Worm (Caenorhabditis elegans) whole organism, midembryonic: Measurements from ENCODE around the gene F59G1.4.

Experiments used
- T22C8.4 ChIP-seq: fragments of 200-800 bp; sonication (Bioruptor generic); IDR thresholded peaks from 2 replicates; pipeline ENCODE4 v1.3.6; 2022; ENCODE audit warnings: missing genetic modification characterization, missing compliant biosample characterization
- cog-1 ChIP-seq: sonication (generic microtip); optimal IDR thresholded peaks from 2 replicates; lab custom pipeline; 2016; ENCODE audit warnings: missing genetic modification characterization, missing compliant biosample characterization
- flt-1 ChIP-seq: fragments of 200-800 bp; sonication (Bioruptor generic); IDR thresholded peaks from 2 replicates; pipeline ENCODE4 v1.3.6; 2022; ENCODE audit warnings: missing genetic modification characterization, missing compliant biosample characterization
- klf-2 ChIP-seq: fragments of 200-800 bp; sonication (Bioruptor generic); conservative IDR thresholded peaks from 2 replicates; pipeline ENCODE4 v1.3.6; 2022; ENCODE audit warnings: missing genetic modification reagents, missing genetic modification characterization, missing compliant biosample characterization
- med-1 ChIP-seq: sonication (generic microtip); optimal IDR thresholded peaks from 2 replicates; lab custom pipeline; 2017; ENCODE audit warnings: missing genetic modification characterization, mild to moderate bottlenecking, missing compliant biosample characterization, antibody characterized with exemption, missing genetic modification reagents; ENCODE audit not compliant: insufficient read depth
- ref-1 ChIP-seq: fragments of 200-800 bp; sonication (Bioruptor generic); conservative IDR thresholded peaks from 2 replicates; pipeline ENCODE4 v1.3.6; 2022; ENCODE audit warnings: missing genetic modification reagents, missing genetic modification characterization, missing compliant biosample characterization
- tab-1 ChIP-seq: fragments of 200-800 bp; sonication (Bioruptor generic); IDR thresholded peaks from 2 replicates; pipeline ENCODE4 v1.3.6; 2022; ENCODE audit warnings: missing genetic modification characterization, missing compliant biosample characterization
- ztf-23 ChIP-seq: fragments of 200-800 bp; sonication (Bioruptor generic); IDR thresholded peaks from 2 replicates; pipeline ENCODE4 v1.3.6; 2022; ENCODE audit warnings: missing genetic modification reagents, missing genetic modification characterization, missing compliant biosample characterization
- ztf-29 ChIP-seq: fragments of 200-800 bp; sonication (Bioruptor generic); IDR thresholded peaks from 2 replicates; pipeline ENCODE4 v1.3.6; 2022; ENCODE audit warnings: missing genetic modification reagents, missing genetic modification characterization, missing compliant biosample characterization

The F59G1.4 gene

ce11 chrII:5885966-5886621, 9.9 kb upstream of the F59G1.4 start:
- TF ChIP-seq cog-1 (tag; lab: Kevin White, UChicago) (no peak), ztf-23 (GFP tag; lab: Robert Waterston, UW) (no peak), T22C8.4 (GFP tag; lab: Robert Waterston, UW) (no peak), med-1 (GFP tag; lab: Kevin White, UChicago) (no peak), ztf-29 (no peak), flt-1 (no peak), klf-2 (no peak), tab-1 (GFP tag; lab: Robert Waterston, UW) (no peak), ref-1 (GFP tag; lab: Robert Waterston, UW) (no peak)

- TF ChIP-seq cog-1 (tag; lab: Kevin White, UChicago): no peak
- TF ChIP-seq T22C8.4 (GFP tag; lab: Robert Waterston, UW): no peak
Observed at ce11 chrII:5889417-5890139, 6.4 kb upstream of the F59G1.4 start.

- no peak for TF ChIP-seq tab-1 (GFP tag; lab: Robert Waterston, UW)
- TF ChIP-seq ztf-23 (GFP tag; lab: Robert Waterston, UW): no peak
- TF ChIP-seq cog-1 (tag; lab: Kevin White, UChicago): no peak
- no peak for TF ChIP-seq flt-1
- TF ChIP-seq T22C8.4 (GFP tag; lab: Robert Waterston, UW): no peak
- no peak for TF ChIP-seq klf-2
- TF ChIP-seq ztf-29: no peak
- no peak for TF ChIP-seq med-1 (GFP tag; lab: Kevin White, UChicago)
- no peak for TF ChIP-seq ref-1 (GFP tag; lab: Robert Waterston, UW)
Observed at ce11 chrII:5892813-5893212, 3.2 kb upstream of the F59G1.4 start.

DNA sequence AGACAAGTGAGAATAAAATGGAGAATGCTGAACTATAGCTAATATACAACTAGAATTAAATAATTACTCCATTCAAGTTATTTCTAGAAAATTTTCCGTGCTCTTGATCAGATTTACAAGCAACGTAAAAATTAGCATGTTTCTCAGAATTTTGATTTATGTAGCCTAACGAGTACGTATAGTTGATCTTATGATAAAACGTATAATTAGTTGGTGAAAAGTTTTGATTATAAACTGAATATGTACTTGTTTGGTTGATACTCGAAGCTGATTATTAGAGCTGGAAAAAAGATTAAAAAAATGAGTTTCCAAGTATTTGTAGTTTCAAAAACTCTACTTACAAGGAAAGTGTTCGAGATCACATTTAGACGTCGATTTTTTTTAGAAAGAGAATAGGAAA, 542 bp downstream of the F59G1.4 start:
- TF ChIP-seq cog-1 (tag; lab: Kevin White, UChicago): no peak
- no peak for TF ChIP-seq klf-2
- no peak for TF ChIP-seq T22C8.4 (GFP tag; lab: Robert Waterston, UW)
- TF ChIP-seq ztf-29: no peak
- no peak for TF ChIP-seq flt-1
- TF ChIP-seq ref-1 (GFP tag; lab: Robert Waterston, UW): no peak
- TF ChIP-seq tab-1 (GFP tag; lab: Robert Waterston, UW): no peak
- TF ChIP-seq ztf-23 (GFP tag; lab: Robert Waterston, UW): no peak
- no peak for TF ChIP-seq med-1 (GFP tag; lab: Kevin White, UChicago)

- TF ChIP-seq tab-1 (GFP tag; lab: Robert Waterston, UW) (no peak), flt-1 (no peak), T22C8.4 (GFP tag; lab: Robert Waterston, UW) (no peak), ztf-29 (no peak), klf-2 (no peak), cog-1 (tag; lab: Kevin White, UChicago) (no peak), med-1 (GFP tag; lab: Kevin White, UChicago) (no peak), ztf-23 (GFP tag; lab: Robert Waterston, UW) (no peak), ref-1 (GFP tag; lab: Robert Waterston, UW) (no peak)
Observed at ce11 chrII:5899080-5899479, 3.1 kb downstream of the F59G1.4 start.

ce11 chrII:5899865-5900486, 4.0 kb downstream of the F59G1.4 start:
- TF ChIP-seq ztf-23 (GFP tag; lab: Robert Waterston, UW) (no peak), klf-2 (no peak), flt-1 (no peak), cog-1 (tag; lab: Kevin White, UChicago) (no peak), ref-1 (GFP tag; lab: Robert Waterston, UW) (no peak), ztf-29 (no peak), med-1 (GFP tag; lab: Kevin White, UChicago) (no peak)

DNA sequence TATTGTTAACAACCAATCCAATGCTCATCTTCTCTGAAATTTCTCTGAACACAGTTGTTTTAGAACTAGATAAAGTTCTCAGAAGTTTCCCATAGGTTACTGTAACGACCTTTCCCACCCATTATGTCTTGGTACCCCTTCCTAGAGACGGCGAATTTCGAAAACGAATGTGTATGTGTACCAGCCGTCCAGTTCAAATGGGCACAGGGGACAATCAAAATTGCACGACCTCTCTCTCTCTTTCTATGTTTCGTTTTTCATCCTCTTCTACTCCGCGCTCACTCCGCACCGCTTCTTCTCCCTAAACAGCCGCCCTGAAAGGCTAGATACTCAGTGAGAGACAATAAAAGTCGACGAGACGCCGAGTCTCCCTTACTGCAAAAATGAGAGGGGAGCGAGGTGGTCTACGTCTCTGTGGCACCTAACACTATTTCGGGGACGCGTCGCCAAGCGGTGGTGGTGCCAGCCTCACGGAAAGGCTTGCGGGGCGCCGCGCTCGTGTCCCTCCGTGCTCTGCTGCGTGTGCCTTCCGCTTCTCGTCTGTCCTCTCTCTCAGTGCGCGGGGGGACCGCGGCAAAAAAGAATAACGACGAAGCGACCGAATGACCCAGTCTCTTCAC, 5.5 kb downstream of the F59G1.4 start:
- TF ChIP-seq flt-1 (no peak), ztf-23 (GFP tag; lab: Robert Waterston, UW) (no peak), tab-1 (GFP tag; lab: Robert Waterston, UW) (no peak), T22C8.4 (GFP tag; lab: Robert Waterston, UW) (no peak), cog-1 (tag; lab: Kevin White, UChicago) (no peak), ref-1 (GFP tag; lab: Robert Waterston, UW) (no peak), med-1 (GFP tag; lab: Kevin White, UChicago) (no peak), klf-2 (no peak), ztf-29 (no peak)

DNA sequence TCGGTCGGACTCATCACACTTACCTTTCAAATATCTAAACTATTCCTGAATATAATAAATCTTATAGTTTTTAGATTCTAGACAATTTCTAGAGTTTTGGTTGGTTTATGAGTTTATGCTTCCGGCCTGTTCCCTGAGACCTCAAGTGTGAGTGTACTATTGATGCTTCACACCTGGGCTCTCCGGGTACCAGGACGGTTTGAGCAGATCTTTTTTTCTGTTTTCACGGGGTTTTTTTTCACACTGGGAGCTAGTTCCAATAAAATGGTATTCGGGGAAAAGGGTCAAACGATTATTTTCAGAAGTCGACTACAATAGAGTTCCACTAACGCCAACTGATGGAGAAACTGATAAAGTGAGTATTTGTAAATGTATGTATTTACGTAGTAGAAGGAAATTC, 6.2 kb downstream of the F59G1.4 start:
- TF ChIP-seq klf-2 (no peak), flt-1 (no peak), med-1 (GFP tag; lab: Kevin White, UChicago) (no peak), T22C8.4 (GFP tag; lab: Robert Waterston, UW) (no peak), ztf-23 (GFP tag; lab: Robert Waterston, UW) (no peak), cog-1 (tag; lab: Kevin White, UChicago) (no peak), ref-1 (GFP tag; lab: Robert Waterston, UW) (no peak), tab-1 (GFP tag; lab: Robert Waterston, UW) (no peak), ztf-29 (no peak)

- no peak for TF ChIP-seq ztf-23 (GFP tag; lab: Robert Waterston, UW)
Observed at ce11 chrII:5904252-5904651, 8.3 kb downstream of the F59G1.4 start, which contains the start of gene tsp-18. TSS of gene tsp-18 (plus strand) at chrII:5904552.
